Worm (Caenorhabditis elegans): ENCODE data around the gene F49C12.1.

DNA sequence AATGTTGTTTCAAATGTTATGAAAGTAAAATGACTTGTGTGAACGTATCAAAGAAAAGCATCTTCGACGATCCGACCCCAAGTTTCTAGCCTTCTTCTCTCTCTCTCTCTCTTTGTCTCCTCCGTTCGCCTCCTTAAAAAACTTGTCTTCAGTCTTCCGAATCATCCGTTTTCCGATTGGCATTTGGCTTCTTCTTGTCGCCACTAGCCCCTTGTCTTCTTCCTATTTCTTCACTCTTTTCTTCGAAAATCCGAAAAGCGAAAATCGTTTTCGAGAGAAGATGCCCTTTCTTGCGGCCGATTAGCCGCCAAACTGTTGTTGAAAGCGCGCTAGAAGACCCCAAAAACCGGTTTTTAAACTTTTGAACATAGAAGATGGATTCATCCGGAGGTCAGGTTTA lies 37.6 kb downstream of the F49C12.1 start:
- TF ChIP-seq aly-2 (tag; optimal IDR thresholded peaks at IDR 0.05) (no peak), lin-15B (tag; optimal IDR thresholded peaks at IDR 0.05) (no peak), hlh-30 (tag; optimal IDR thresholded peaks at IDR 0.05; ENCODE audit: insufficient read depth) (no peak), F49E8.2 (tag; optimal IDR thresholded peaks at IDR 0.05; ENCODE audit: borderline replicate concordance) (no peak), ceh-32 (tag; optimal IDR thresholded peaks at IDR 0.05; ENCODE audit: poor library complexity) (no peak), mep-1 (tag; optimal IDR thresholded peaks at IDR 0.05) (peak; percentile 9), fkh-10 (GFP tag; optimal IDR thresholded peaks at IDR 0.05) (no peak), F26F4.8 (GFP tag; conservative IDR thresholded peaks at IDR 0.05) (no peak)

Measured in whole organism, L4 larva.